Fruit fly (Drosophila melanogaster): Measurements from ENCODE around the gene Ugt37E1.

Ugt37E1 gene

DNA sequence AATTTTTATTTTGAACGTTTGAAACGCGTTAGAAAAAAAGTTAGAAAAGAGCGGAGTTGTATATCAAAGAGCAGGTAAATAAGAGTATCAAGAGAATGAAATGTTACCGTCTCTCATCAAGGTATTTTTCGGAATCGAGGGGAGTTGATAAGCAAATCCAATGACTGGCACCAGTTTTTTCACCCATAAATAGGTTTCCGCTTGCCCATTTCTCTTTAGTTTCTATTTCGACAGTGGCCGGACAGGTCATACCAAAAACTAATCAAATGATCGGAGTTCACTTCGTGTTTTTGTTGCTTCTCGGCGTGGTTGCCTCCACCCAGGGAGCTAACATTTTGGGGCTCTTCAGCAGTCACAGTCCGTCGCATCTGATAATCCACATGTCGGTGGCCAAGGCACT lies 2.4 kb upstream of the Ugt37E1 start, which contains the start of gene Ugt37C2 (continued):
- TF ChIP-seq CG12155 (GFP tag; optimal IDR thresholded peaks at IDR 0.05) (no peak), Hmx (GFP tag; optimal IDR thresholded peaks at IDR 0.05) (no peak), CG14965 (GFP tag; optimal IDR thresholded peaks at IDR 0.05; ENCODE audit: borderline replicate concordance) (no peak), D (optimal IDR thresholded peaks at IDR 0.05) (no peak), D (GFP tag; optimal IDR thresholded peaks at IDR 0.05) (no peak), onecut (GFP tag; IDR thresholded peaks at IDR 0.05) (no peak), Jarid2 (GFP tag; optimal IDR thresholded peaks at IDR 0.05) (peak; percentile 80), hbn (GFP tag; IDR thresholded peaks at IDR 0.05; ENCODE audit: partially characterized antibody) (0 out of 2 replicates have a peak, but pooled peaks have one; percentile 28), CG3065 (GFP tag; optimal IDR thresholded peaks at IDR 0.05) (no peak), CG14860 (GFP tag; IDR thresholded peaks at IDR 0.05; ENCODE audit: partially characterized antibody) (no peak), CG13287 (GFP tag; IDR thresholded peaks at IDR 0.05; ENCODE audit: partially characterized antibody) (no peak), CG12769 (tag; optimal IDR thresholded peaks at IDR 0.05) (peak; percentile 40), CG16813 (GFP tag; IDR thresholded peaks at IDR 0.05; ENCODE audit: partially characterized antibody) (no peak), CG10321 (GFP tag; IDR thresholded peaks at IDR 0.05) (no peak), CG10366 (GFP tag; IDR thresholded peaks at IDR 0.05) (no peak), CG17612 (GFP tag; IDR thresholded peaks at IDR 0.05) (no peak), ranshi (GFP tag; IDR thresholded peaks at IDR 0.05) (0 out of 2 replicates have a peak, but pooled peaks have one; percentile 14), sd (tag; optimal IDR thresholded peaks at IDR 0.05) (no peak), CG8290 (GFP tag; optimal IDR thresholded peaks at IDR 0.05) (no peak), CG8290 (tag; optimal IDR thresholded peaks at IDR 0.05) (peak in 1 of 2 experiments; percentile 12), CG30403 (GFP tag; optimal IDR thresholded peaks at IDR 0.05) (no peak), CG11456 (GFP tag; IDR thresholded peaks at IDR 0.05) (0 out of 3 replicates have a peak, but pooled peaks have one; percentile 20), CG1024 (GFP tag; IDR thresholded peaks at IDR 0.05) (no peak), Med (GFP tag) (peak; percentile 54), CG4282 (GFP tag; optimal IDR thresholded peaks at IDR 0.05) (no peak), fd3F (GFP tag; optimal IDR thresholded peaks at IDR 0.05) (no peak), danr (GFP tag; IDR thresholded peaks at IDR 0.05) (no peak), pum (GFP tag; optimal IDR thresholded peaks at IDR 0.05) (no peak), CG4820 (GFP tag; optimal IDR thresholded peaks at IDR 0.05) (no peak), repo (GFP tag; optimal IDR thresholded peaks at IDR 0.05) (no peak), hkb (optimal IDR thresholded peaks at IDR 0.05) (no peak), hkb (GFP tag; IDR thresholded peaks at IDR 0.05) (no peak), tio (GFP tag; optimal IDR thresholded peaks at IDR 0.05) (no peak), CG7963 (GFP tag; IDR thresholded peaks at IDR 0.05; ENCODE audit: partially characterized antibody) (0 out of 3 replicates have a peak, but pooled peaks have one; percentile 15), CG10462 (GFP tag; optimal IDR thresholded peaks at IDR 0.05) (no peak), CG4328 (GFP tag; optimal IDR thresholded peaks at IDR 0.05) (no peak), CG2202 (tag; optimal IDR thresholded peaks at IDR 0.05) (no peak), Dbx (GFP tag; IDR thresholded peaks at IDR 0.05) (0 out of 3 replicates have a peak, but pooled peaks have one; percentile 23), CG33213 (GFP tag; optimal IDR thresholded peaks at IDR 0.05) (no peak), CG17829 (tag; optimal IDR thresholded peaks at IDR 0.05) (no peak), CG17568 (GFP tag; optimal IDR thresholded peaks at IDR 0.05) (no peak), CoRest (tag; optimal IDR thresholded peaks at IDR 0.05) (no peak), Poxn (GFP tag; IDR thresholded peaks at IDR 0.05) (no peak), CG3163 (GFP tag; optimal IDR thresholded peaks at IDR 0.05) (peak; percentile 94), vfl (GFP tag; optimal IDR thresholded peaks at IDR 0.05) (no peak)

Data from whole organism, embryonic.